Worm (Caenorhabditis elegans) whole organism, L4 larva: ENCODE data around the gene srx-23.

Experiments
- ces-1 ChIP-seq: fragments of 150-350 bp; sonication (generic microtip); optimal IDR thresholded peaks from 4 replicates; lab custom pipeline; 2014; ENCODE audit warnings: missing biosample characterization, missing genetic modification reagents, missing genetic modification characterization
- cey-2 ChIP-seq: sonication (generic microtip); optimal IDR thresholded peaks from 3 replicates; lab custom pipeline; 2017; ENCODE audit warnings: missing genetic modification characterization, mild to moderate bottlenecking, missing compliant biosample characterization, antibody characterized with exemption, borderline replicate concordance; ENCODE audit not compliant: insufficient read depth
- egl-43 ChIP-seq: fragments of 200-800 bp; sonication (Bioruptor generic); IDR thresholded peaks from 2 replicates; pipeline ENCODE4 v1.3.6; 2022; ENCODE audit warnings: missing genetic modification reagents, missing genetic modification characterization, missing compliant biosample characterization
- hlh-30 ChIP-seq: sonication (generic microtip); optimal IDR thresholded peaks from 2 replicates; lab custom pipeline; 2017; ENCODE audit warnings: antibody characterized with exemption, mild to moderate bottlenecking, missing genetic modification characterization, missing compliant biosample characterization; ENCODE audit not compliant: insufficient read depth
- lin-13 ChIP-seq: fragments of 150-350 bp; optimal IDR thresholded peaks from 2 replicates; lab custom pipeline; 2014; ENCODE audit warnings: missing biosample characterization, missing genetic modification reagents, missing genetic modification characterization
- nhr-6 ChIP-seq: fragments of 150-350 bp; optimal IDR thresholded peaks from 2 replicates; lab custom pipeline; 2014; ENCODE audit warnings: missing biosample characterization, missing genetic modification characterization
- zip-2 ChIP-seq: fragments of 150-350 bp; optimal IDR thresholded peaks from 2 replicates; lab custom pipeline; 2014; ENCODE audit warnings: missing biosample characterization, missing genetic modification characterization

- TF ChIP-seq zip-2 = peak; percentile 92
- no peak for TF ChIP-seq ces-1
- TF ChIP-seq cey-2 (tag; lab: Kevin White, UChicago) = no peak
- TF ChIP-seq hlh-30 (tag; lab: Kevin White, UChicago) = no peak
- TF ChIP-seq nhr-6 = no peak
- TF ChIP-seq lin-13 (GFP tag; lab: Kevin White, UChicago) = no peak
- TF ChIP-seq egl-43 (GFP tag; lab: Robert Waterston, UW) = no peak
Observed at ce11 chrV:699051-699450, 16.9 kb downstream of the srx-23 start.
